Fruit fly (Drosophila melanogaster): ENCODE results near the gene CG43774.
A peak's percentile ranks its signal among the peaks of the same experiment; 100 is the strongest.

CG43774 gene

dm6 chr2L:4051770-4052169 is 43.3 kb downstream of the CG43774 start:
- TF ChIP-seq CG7745 (tag; optimal IDR thresholded peaks at IDR 0.05) (peak; percentile 55), oc (tag; optimal IDR thresholded peaks at IDR 0.05) (peak; percentile 42), CG8281 (tag; optimal IDR thresholded peaks at IDR 0.05) (no peak), CG2712 (tag; optimal IDR thresholded peaks at IDR 0.05) (no peak), chinmo (GFP tag; IDR thresholded peaks at IDR 0.05; ENCODE audit: partially characterized antibody) (peak; percentile 91; the same call in 3 of the 4 replicates), CG17186 (GFP tag; optimal IDR thresholded peaks at IDR 0.05) (no peak), CG12769 (tag; optimal IDR thresholded peaks at IDR 0.05) (peak; percentile 35), sd (tag; optimal IDR thresholded peaks at IDR 0.05) (peak; percentile 71), chn (GFP tag; optimal IDR thresholded peaks at IDR 0.05) (no peak), CG1603 (tag; optimal IDR thresholded peaks at IDR 0.05) (no peak), Taf1 (GFP tag; IDR thresholded peaks at IDR 0.05) (no peak), Awh (GFP tag; IDR thresholded peaks at IDR 0.05) (peak; percentile 74; the same call in 1 of the 2 replicates), repo (GFP tag; optimal IDR thresholded peaks at IDR 0.05) (no peak), Atf-2 (GFP tag; optimal IDR thresholded peaks at IDR 0.05) (no peak), lbe (GFP tag; optimal IDR thresholded peaks at IDR 0.05) (no peak), vvl (GFP tag; IDR thresholded peaks at IDR 0.05) (peak; percentile 75), CG13894 (tag; optimal IDR thresholded peaks at IDR 0.05) (peak; percentile 23), abd-A (tag; optimal IDR thresholded peaks at IDR 0.05) (peak; percentile 88), cad (GFP tag; optimal IDR thresholded peaks at IDR 0.05) (no peak), Vsx1 (GFP tag; optimal IDR thresholded peaks at IDR 0.05) (peak; percentile 14), fu2 (GFP tag; optimal IDR thresholded peaks at IDR 0.05) (no peak)

dm6 chr2L:4052346-4052745 is 43.9 kb downstream of the CG43774 start:
- no peak for TF ChIP-seq Side (GFP tag; optimal IDR thresholded peaks at IDR 0.05)
- no peak for TF ChIP-seq CG31388 (GFP tag; optimal IDR thresholded peaks at IDR 0.05)
- peak; percentile 50 for TF ChIP-seq sqz (GFP tag; optimal IDR thresholded peaks at IDR 0.05)
- TF ChIP-seq chm (GFP tag; IDR thresholded peaks at IDR 0.05): no peak
- peak; percentile 3 for TF ChIP-seq sens (GFP tag)
- TF ChIP-seq Fer2 (tag; optimal IDR thresholded peaks at IDR 0.05): no peak
- peak; percentile 46 for TF ChIP-seq CG12769 (tag; optimal IDR thresholded peaks at IDR 0.05)
- TF ChIP-seq twi (tag; optimal IDR thresholded peaks at IDR 0.05): peak; percentile 12
- peak; percentile 58; the same call in 1 of the 3 replicates for TF ChIP-seq CG2199 (GFP tag; IDR thresholded peaks at IDR 0.05)
- TF ChIP-seq sisA (GFP tag; IDR thresholded peaks at IDR 0.05): no peak
- no peak for TF ChIP-seq sd (tag; optimal IDR thresholded peaks at IDR 0.05)

dm6 chr2L:4053421-4054091 is 45.1 kb downstream of the CG43774 start:
- TF ChIP-seq psq (GFP tag; optimal IDR thresholded peaks at IDR 0.05) (peak; percentile 88), CG10462 (GFP tag; optimal IDR thresholded peaks at IDR 0.05) (peak; percentile 44), onecut (GFP tag; IDR thresholded peaks at IDR 0.05) (peak; percentile 49; the same call in 1 of the 2 replicates), E2f2 (GFP tag; IDR thresholded peaks at IDR 0.05) (no peak), CG5953 (GFP tag; IDR thresholded peaks at IDR 0.05) (no peak), E2f1 (GFP tag; IDR thresholded peaks at IDR 0.05) (peak; percentile 67), Xbp1 (GFP tag; optimal IDR thresholded peaks at IDR 0.05) (peak; percentile 44), mld (GFP tag; IDR thresholded peaks at IDR 0.05; ENCODE audit: partially characterized antibody) (no peak), crol (GFP tag; IDR thresholded peaks at IDR 0.05) (peak; percentile 50; the same call in 1 of the 2 replicates), CG4424 (GFP tag; optimal IDR thresholded peaks at IDR 0.05) (peak; percentile 66), CG14667 (GFP tag; IDR thresholded peaks at IDR 0.05) (peak; percentile 68), Stat92E (GFP tag; optimal IDR thresholded peaks at IDR 0.05) (peak in 1 of 3 experiments; percentile 2), tio (GFP tag; optimal IDR thresholded peaks at IDR 0.05) (peak; percentile 54), CG4328 (GFP tag; optimal IDR thresholded peaks at IDR 0.05) (peak; percentile 2), gem (tag; optimal IDR thresholded peaks at IDR 0.05) (peak; percentile 93), lola (GFP tag; optimal IDR thresholded peaks at IDR 0.05) (peak in 1 of 3 experiments; percentile 91), CG18619 (GFP tag; optimal IDR thresholded peaks at IDR 0.05) (peak; percentile 32), Dbx (GFP tag; IDR thresholded peaks at IDR 0.05) (0 out of 3 replicates have a peak, but pooled peaks have one; percentile 33)
